Worm (Caenorhabditis elegans) whole organism, L3 larva: ENCODE data around the gene F36D3.1.
"Not testable (repeated sequence)": the region's sequence is repeated elsewhere in the genome, so short reads cannot be mapped to it uniquely, and the experiment has no call there.

ENCODE experiments used
- R02D3.7 ChIP-seq: fragments of 150-350 bp; optimal IDR thresholded peaks from 2 replicates; lab custom pipeline; 2014; ENCODE audit warnings: missing biosample characterization, missing genetic modification characterization
- aly-2 ChIP-seq: fragments of 150-350 bp; optimal IDR thresholded peaks from 2 replicates; lab custom pipeline; 2014; ENCODE audit warnings: missing biosample characterization, missing genetic modification characterization
- ama-1 ChIP-seq: fragments of 150-350 bp; optimal IDR thresholded peaks from 2 replicates; lab custom pipeline; 2018
- ceh-16 ChIP-seq: sonication (generic microtip); optimal IDR thresholded peaks from 2 replicates; lab custom pipeline; 2017; ENCODE audit warnings: missing biosample characterization, missing genetic modification characterization
- ceh-28 ChIP-seq: fragments of 150-350 bp; optimal IDR thresholded peaks from 2 replicates; lab custom pipeline; 2014; ENCODE audit warnings: missing biosample characterization, missing genetic modification reagents, missing genetic modification characterization
- ceh-9 ChIP-seq: sonication (generic microtip); optimal IDR thresholded peaks from 2 replicates; lab custom pipeline; 2018; ENCODE audit warnings: missing biosample characterization, missing genetic modification characterization
- daf-12 ChIP-seq: fragments of 150-350 bp; optimal IDR thresholded peaks from 2 replicates; lab custom pipeline; 2014; ENCODE audit warnings: missing biosample characterization, missing genetic modification reagents, missing genetic modification characterization
- egl-27 ChIP-seq: sonication (generic microtip); optimal IDR thresholded peaks from 4 replicates; lab custom pipeline; 2017; ENCODE audit warnings: missing biosample characterization, missing genetic modification reagents, missing genetic modification characterization
- elt-1 ChIP-seq: fragments of 150-350 bp; optimal IDR thresholded peaks from 2 replicates; lab custom pipeline; 2014; ENCODE audit warnings: missing biosample characterization, missing genetic modification characterization
- elt-2 ChIP-seq: sonication (generic microtip); optimal IDR thresholded peaks from 2 replicates; lab custom pipeline; 2016; ENCODE audit warnings: missing genetic modification reagents, mild to moderate bottlenecking, missing genetic modification characterization, missing compliant biosample characterization
- elt-3 ChIP-seq, 3 experiments: fragments of 150-350 bp in 1 of 3; sonication (generic microtip) in 2 of 3; optimal IDR thresholded peaks; 2 replicates in 2 of 3; 4 replicates in 1 of 3; lab custom pipeline; 2014 to 2017; ENCODE audit warnings: missing biosample characterization in 3 of 3, missing genetic modification characterization in 3 of 3
- eor-1 ChIP-seq, 2 experiments: fragments of 150-350 bp; optimal IDR thresholded peaks; 2 replicates each; lab custom pipeline; 2014 to 2018; ENCODE audit warnings: missing biosample characterization in 2 of 2, missing genetic modification characterization in 2 of 2
- hmg-11 ChIP-seq: sonication (generic microtip); optimal IDR thresholded peaks from 2 replicates; lab custom pipeline; 2016; ENCODE audit warnings: missing genetic modification characterization, missing compliant biosample characterization
- jun-1 ChIP-seq: fragments of 150-350 bp; optimal IDR thresholded peaks from 2 replicates; lab custom pipeline; 2014; ENCODE audit warnings: missing biosample characterization, missing genetic modification reagents, missing genetic modification characterization
- lin-39 ChIP-seq: fragments of 150-350 bp; optimal IDR thresholded peaks from 2 replicates; lab custom pipeline; 2018; ENCODE audit warnings: missing biosample characterization, missing genetic modification reagents, missing genetic modification characterization
- nfya-1 ChIP-seq: sonication (generic microtip); optimal IDR thresholded peaks from 2 replicates; lab custom pipeline; 2017; ENCODE audit warnings: missing genetic modification characterization, mild to moderate bottlenecking, missing compliant biosample characterization, antibody characterized with exemption, moderate library complexity; ENCODE audit not compliant: insufficient read depth
- nhr-11 ChIP-seq: fragments of 150-350 bp; optimal IDR thresholded peaks from 2 replicates; lab custom pipeline; 2014; ENCODE audit warnings: missing biosample characterization, missing genetic modification characterization
- nhr-12 ChIP-seq: fragments of 150-350 bp; optimal IDR thresholded peaks from 2 replicates; lab custom pipeline; 2014; ENCODE audit warnings: missing biosample characterization, missing genetic modification characterization
- nhr-23 ChIP-seq: fragments of 150-350 bp; optimal IDR thresholded peaks from 2 replicates; lab custom pipeline; 2014; ENCODE audit warnings: missing biosample characterization, missing genetic modification reagents, missing genetic modification characterization
- nhr-25 ChIP-seq: sonication (generic microtip); optimal IDR thresholded peaks from 2 replicates; lab custom pipeline; 2017; ENCODE audit warnings: missing biosample characterization, missing genetic modification characterization
- nhr-28 ChIP-seq: fragments of 150-350 bp; optimal IDR thresholded peaks from 2 replicates; lab custom pipeline; 2014; ENCODE audit warnings: missing biosample characterization, missing genetic modification characterization
- nhr-43 ChIP-seq: sonication (generic microtip); optimal IDR thresholded peaks from 2 replicates; lab custom pipeline; 2016; ENCODE audit warnings: mild to moderate bottlenecking, missing genetic modification characterization, missing compliant biosample characterization; ENCODE audit not compliant: poor library complexity, severe bottlenecking
- nhr-76 ChIP-seq: fragments of 150-350 bp; sonication (generic microtip); optimal IDR thresholded peaks from 5 replicates; lab custom pipeline; 2014; ENCODE audit warnings: missing biosample characterization, missing genetic modification characterization
- pha-4 ChIP-seq: fragments of 150-350 bp; optimal IDR thresholded peaks from 2 replicates; lab custom pipeline; 2014; ENCODE audit warnings: missing biosample characterization, missing genetic modification reagents, missing genetic modification characterization
- pqm-1 ChIP-seq: fragments of 150-350 bp; optimal IDR thresholded peaks from 2 replicates; lab custom pipeline; 2017; ENCODE audit warnings: missing biosample characterization, missing genetic modification characterization, inconsistent platforms
- sea-2 ChIP-seq: fragments of 150-350 bp; sonication (generic microtip); optimal IDR thresholded peaks from 4 replicates; lab custom pipeline; 2014; ENCODE audit warnings: missing biosample characterization, missing genetic modification reagents, missing genetic modification characterization
- skn-1 ChIP-seq: fragments of 150-350 bp; optimal IDR thresholded peaks from 2 replicates; lab custom pipeline; 2014; ENCODE audit warnings: missing biosample characterization, missing genetic modification characterization
- snpc-4 ChIP-seq: fragments of 150-350 bp; optimal IDR thresholded peaks from 2 replicates; lab custom pipeline; 2014; ENCODE audit warnings: missing biosample characterization, missing genetic modification characterization
- tbx-2 ChIP-seq: sonication (generic microtip); optimal IDR thresholded peaks from 2 replicates; lab custom pipeline; 2016; ENCODE audit warnings: mild to moderate bottlenecking, missing genetic modification characterization, missing compliant biosample characterization
- unc-39 ChIP-seq: sonication (generic microtip); optimal IDR thresholded peaks from 4 replicates; lab custom pipeline; 2017; ENCODE audit warnings: missing biosample characterization, missing genetic modification characterization
- zag-1 ChIP-seq: fragments of 150-350 bp; optimal IDR thresholded peaks from 2 replicates; lab custom pipeline; 2014; ENCODE audit warnings: missing biosample characterization, missing genetic modification characterization
- ztf-11 ChIP-seq: fragments of 150-350 bp; optimal IDR thresholded peaks from 2 replicates; lab custom pipeline; 2014; ENCODE audit warnings: missing biosample characterization, missing genetic modification characterization

Gene F36D3.1

ce11 chrV:16505828-16506227, 6.7 kb downstream of the F36D3.1 start, which contains the start of gene nhr-54:
nhr-54 (minus strand) TSS chrV:16505928.
- no peak for TF ChIP-seq skn-1
- TF ChIP-seq nfya-1 (tag; lab: Kevin White, UChicago): no peak
- TF ChIP-seq tbx-2 (tag; lab: Kevin White, UChicago): no peak
- no peak for TF ChIP-seq pqm-1 (tag; lab: Kevin White, UChicago)
- TF ChIP-seq daf-12 (tag; lab: Kevin White, UChicago): no peak
- no peak for TF ChIP-seq sea-2
- no peak for TF ChIP-seq ceh-9 (tag; lab: Kevin White, UChicago)
- TF ChIP-seq lin-39: no peak
- no peak for TF ChIP-seq egl-27 (tag; lab: Kevin White, UChicago)
- no peak for TF ChIP-seq ceh-28 (tag; lab: Kevin White, UChicago)
- no peak for TF ChIP-seq snpc-4 (tag; lab: Kevin White, UChicago)
- TF ChIP-seq ama-1 (lab: Kevin White, UChicago): no peak
- TF ChIP-seq jun-1 (tag; lab: Kevin White, UChicago): no peak
- TF ChIP-seq elt-2: no peak
- no peak for TF ChIP-seq nhr-25 (tag; lab: Kevin White, UChicago)

- TF ChIP-seq nhr-43 (tag; lab: Kevin White, UChicago): no peak
- TF ChIP-seq skn-1: no peak
- TF ChIP-seq ama-1 (lab: Kevin White, UChicago): no peak
- peak; percentile 49 for TF ChIP-seq pha-4 (tag; lab: Kevin White, UChicago)
- TF ChIP-seq unc-39 (tag; lab: Kevin White, UChicago): no peak
- no peak for TF ChIP-seq ceh-9 (tag; lab: Kevin White, UChicago)
- TF ChIP-seq, all 47 proteins: peak for 1
Measured at ce11 chrV:16506650-16507049, 7.5 kb downstream of the F36D3.1 start.

ce11 chrV:16508667-16509066, 9.5 kb downstream of the F36D3.1 start, which contains the start of gene srr-3:
srr-3 (minus strand) TSS chrV:16508767.
- no peak for TF ChIP-seq elt-1
- TF ChIP-seq elt-3 (tag; optimal IDR thresholded peaks at IDR 0.05; lab: Kevin White, UChicago): no peak
- TF ChIP-seq zag-1 (tag; lab: Kevin White, UChicago): no peak
- no peak for TF ChIP-seq nhr-23 (tag; lab: Kevin White, UChicago)
- no peak for TF ChIP-seq jun-1 (tag; lab: Kevin White, UChicago)
- TF ChIP-seq aly-2 (tag; lab: Kevin White, UChicago): no peak
- no peak for TF ChIP-seq snpc-4 (tag; lab: Kevin White, UChicago)
- no peak for TF ChIP-seq nhr-11 (tag; lab: Kevin White, UChicago)
- no peak for TF ChIP-seq skn-1
- no peak for TF ChIP-seq nhr-28 (tag; lab: Kevin White, UChicago)

ce11 chrV:16515140-16515539, 16.0 kb downstream of the F36D3.1 start, which contains the start of gene F36D3.5:
F36D3.5 (minus strand) TSS chrV:16515240.
- TF ChIP-seq ceh-9 (tag; lab: Kevin White, UChicago); ama-1 (lab: Kevin White, UChicago); nhr-76 (tag; lab: Kevin White, UChicago): not testable (repeated sequence)

- no peak for TF ChIP-seq ceh-16 (tag; lab: Kevin White, UChicago)
- no peak for TF ChIP-seq nhr-43 (tag; lab: Kevin White, UChicago)
- TF ChIP-seq ztf-11: no peak
- TF ChIP-seq eor-1 (tag; optimal IDR thresholded peaks at IDR 0.05; lab: Kevin White, UChicago): no peak
- TF ChIP-seq R02D3.7: no peak
- no peak for TF ChIP-seq pqm-1 (tag; lab: Kevin White, UChicago)
- TF ChIP-seq nhr-11 (tag; lab: Kevin White, UChicago): no peak
- no peak for TF ChIP-seq pha-4 (tag; lab: Kevin White, UChicago)
- TF ChIP-seq lin-39: no peak
- TF ChIP-seq nhr-12 (tag; lab: Kevin White, UChicago): no peak
- TF ChIP-seq ceh-9 (tag; lab: Kevin White, UChicago): no peak
- TF ChIP-seq hmg-11 (tag; lab: Kevin White, UChicago): no peak
- TF ChIP-seq sea-2: no peak
- no peak for TF ChIP-seq snpc-4 (tag; lab: Kevin White, UChicago)
- no peak for TF ChIP-seq daf-12 (tag; lab: Kevin White, UChicago)
Measured at ce11 chrV:16517619-16518018, 18.5 kb downstream of the F36D3.1 start, which contains the start of gene F36D3.4. F36D3.4 (minus strand) TSS chrV:16517719.
